Fruit fly (Drosophila melanogaster) whole organism, embryonic: ENCODE results near the gene Nep2.
A peak's percentile ranks its signal among the peaks of the same experiment; 100 is the strongest.

ENCODE experiments used
- Atf-2 ChIP-seq: fragments of 200-800 bp; sonication (Bioruptor generic); optimal IDR thresholded peaks from 2 replicates; lab custom pipeline; 2016; ENCODE audit warnings: missing biosample characterization, missing genetic modification characterization
- B-H2 ChIP-seq: fragments of 200-800 bp; sonication (Bioruptor generic); optimal IDR thresholded peaks from 2 replicates; lab custom pipeline; 2018; ENCODE audit warnings: missing biosample characterization, mild to moderate bottlenecking, missing genetic modification characterization
- Bteb2 ChIP-seq: fragments of 200-800 bp; sonication (Bioruptor generic); optimal IDR thresholded peaks from 2 replicates; lab custom pipeline; 2016; ENCODE audit warnings: missing biosample characterization, missing genetic modification characterization
- CG10209 ChIP-seq: fragments of 200-800 bp; sonication (Bioruptor generic); optimal IDR thresholded peaks from 3 replicates; lab custom pipeline; 2017; ENCODE audit warnings: missing biosample characterization, mild to moderate bottlenecking, missing genetic modification characterization, missing genetic modification reagents
- CG1024 ChIP-seq: fragments of 200-800 bp; sonication (Bioruptor generic); IDR thresholded peaks from 2 replicates; pipeline ENCODE4 v1.3.6; 2022; ENCODE audit warnings: missing biosample characterization, missing genetic modification characterization
- CG11085 ChIP-seq: fragments of 200-800 bp; sonication (Bioruptor generic); IDR thresholded peaks from 2 replicates; pipeline ENCODE4 v1.3.6; 2022; ENCODE audit warnings: missing biosample characterization, missing genetic modification characterization
- CG11247 ChIP-seq: fragments of 200-800 bp; sonication (Bioruptor generic); IDR thresholded peaks from 2 replicates; pipeline ENCODE4 v1.3.6; 2022; ENCODE audit warnings: missing biosample characterization, missing genetic modification characterization
- CG11456 ChIP-seq: fragments of 200-800 bp; sonication (Bioruptor generic); IDR thresholded peaks from 3 replicates; pipeline ENCODE4 v1.3.6; 2022; ENCODE audit warnings: missing biosample characterization, missing genetic modification characterization
- CG12391 ChIP-seq: fragments of 200-800 bp; sonication (Bioruptor generic); optimal IDR thresholded peaks from 3 replicates; lab custom pipeline; 2018; ENCODE audit warnings: missing biosample characterization, mild to moderate bottlenecking, missing genetic modification characterization, moderate library complexity
- CG12744 ChIP-seq: fragments of 200-800 bp; sonication (Bioruptor generic); optimal IDR thresholded peaks from 2 replicates; lab custom pipeline; 2016; ENCODE audit warnings: missing biosample characterization, missing genetic modification characterization
- CG18262 ChIP-seq: fragments of 200-800 bp; optimal IDR thresholded peaks from 3 replicates; lab custom pipeline; 2019; ENCODE audit warnings: missing biosample characterization, mild to moderate bottlenecking, missing genetic modification characterization, moderate library complexity
- CG31441 ChIP-seq: fragments of 200-800 bp; sonication (Bioruptor generic); IDR thresholded peaks from 2 replicates; pipeline ENCODE4 v1.3.6; 2022; ENCODE audit warnings: missing biosample characterization, missing genetic modification characterization
- CG4617 ChIP-seq: fragments of 200-800 bp; sonication (Bioruptor generic); optimal IDR thresholded peaks from 3 replicates; lab custom pipeline; 2016; ENCODE audit warnings: missing biosample characterization, missing genetic modification characterization, borderline replicate concordance
- CG5245 ChIP-seq: fragments of 200-800 bp; sonication (Bioruptor generic); optimal IDR thresholded peaks from 3 replicates; lab custom pipeline; 2016; ENCODE audit warnings: missing biosample characterization, missing genetic modification characterization
- CG6791 ChIP-seq: fragments of 200-800 bp; sonication (Bioruptor generic); IDR thresholded peaks from 3 replicates; pipeline ENCODE4 v1.3.6; 2022; ENCODE audit warnings: missing biosample characterization, missing genetic modification characterization; ENCODE audit not compliant: partially characterized antibody
- CG7357 ChIP-seq: fragments of 200-800 bp; sonication (Bioruptor generic); IDR thresholded peaks from 3 replicates; pipeline ENCODE4 v1.3.6; 2022; ENCODE audit warnings: missing biosample characterization, missing genetic modification characterization
- CG9437 ChIP-seq: fragments of 200-800 bp; sonication (Bioruptor generic); optimal IDR thresholded peaks from 2 replicates; lab custom pipeline; 2018; ENCODE audit warnings: missing biosample characterization, mild to moderate bottlenecking, missing genetic modification characterization
- CG9876 ChIP-seq: fragments of 200-800 bp; sonication (Bioruptor generic); optimal IDR thresholded peaks from 2 replicates; lab custom pipeline; 2016; ENCODE audit warnings: missing biosample characterization, missing genetic modification characterization
- Elba2 ChIP-seq: fragments of 200-800 bp; sonication (Bioruptor generic); optimal IDR thresholded peaks from 3 replicates; lab custom pipeline; 2016; ENCODE audit warnings: missing biosample characterization, missing genetic modification characterization
- Hand ChIP-seq: fragments of 200-800 bp; sonication (Bioruptor generic); optimal IDR thresholded peaks from 2 replicates; lab custom pipeline; 2017; ENCODE audit warnings: mild to moderate bottlenecking, missing biosample characterization, missing genetic modification reagents, missing genetic modification characterization
- HmgD ChIP-seq: fragments of 200-800 bp; sonication (Bioruptor generic); optimal IDR thresholded peaks from 3 replicates; lab custom pipeline; 2016; ENCODE audit warnings: missing biosample characterization, missing genetic modification characterization
- HmgZ ChIP-seq: fragments of 200-800 bp; sonication (Bioruptor generic); optimal IDR thresholded peaks from 2 replicates; lab custom pipeline; 2018; ENCODE audit warnings: missing biosample characterization, mild to moderate bottlenecking, missing genetic modification characterization
- Hsf ChIP-seq: fragments of 200-800 bp; sonication (Bioruptor generic); optimal IDR thresholded peaks from 3 replicates; lab custom pipeline; 2016; ENCODE audit warnings: missing biosample characterization, missing genetic modification characterization
- Lhr ChIP-seq: fragments of 200-800 bp; sonication (Bioruptor generic); optimal IDR thresholded peaks from 3 replicates; lab custom pipeline; 2017; ENCODE audit warnings: mild to moderate bottlenecking, missing biosample characterization, missing genetic modification reagents, missing genetic modification characterization
- Max ChIP-seq: fragments of 200-800 bp; sonication (Bioruptor generic); optimal IDR thresholded peaks from 2 replicates; lab custom pipeline; 2016; ENCODE audit warnings: missing biosample characterization, mild to moderate bottlenecking, missing genetic modification characterization
- Myb ChIP-seq: fragments of 200-800 bp; sonication (Bioruptor generic); optimal IDR thresholded peaks from 2 replicates; lab custom pipeline; 2016; ENCODE audit warnings: missing biosample characterization, missing genetic modification characterization
- ab ChIP-seq: fragments of 200-800 bp; sonication (Bioruptor generic); optimal IDR thresholded peaks from 2 replicates; lab custom pipeline; 2016; ENCODE audit warnings: missing biosample characterization, missing genetic modification characterization
- abd-A ChIP-seq: fragments of 200-800 bp; sonication (Bioruptor generic); optimal IDR thresholded peaks from 3 replicates; lab custom pipeline; 2019; ENCODE audit warnings: missing biosample characterization, mild to moderate bottlenecking, missing genetic modification characterization, moderate library complexity
- ash1 ChIP-seq: fragments of 200-800 bp; sonication (Bioruptor generic); optimal IDR thresholded peaks from 2 replicates; lab custom pipeline; 2018; ENCODE audit warnings: missing biosample characterization, mild to moderate bottlenecking, missing genetic modification characterization
- cato ChIP-seq: fragments of 200-800 bp; sonication (Bioruptor generic); optimal IDR thresholded peaks from 2 replicates; lab custom pipeline; 2016; ENCODE audit warnings: missing biosample characterization, missing genetic modification characterization, borderline replicate concordance
- dpn ChIP-seq, 2 experiments: fragments of 200-800 bp; sonication (Bioruptor generic); optimal IDR thresholded peaks; 3 replicates each; lab custom pipeline; 2016; ENCODE audit warnings: missing biosample characterization in 2 of 2, missing genetic modification characterization in 2 of 2
- dysf ChIP-seq: fragments of 200-800 bp; sonication (Bioruptor generic); IDR thresholded peaks from 3 replicates; pipeline ENCODE4 v1.3.6; 2022; ENCODE audit warnings: missing biosample characterization, missing genetic modification characterization
- en ChIP-seq: fragments of 200-800 bp; sonication (Bioruptor generic); optimal IDR thresholded peaks from 2 replicates; lab custom pipeline; 2016; ENCODE audit warnings: missing biosample characterization, missing genetic modification characterization
- ewg ChIP-seq: fragments of 200-800 bp; sonication (Bioruptor generic); optimal IDR thresholded peaks from 3 replicates; lab custom pipeline; 2017; ENCODE audit warnings: mild to moderate bottlenecking, missing biosample characterization, missing genetic modification reagents, missing genetic modification characterization
- eyg ChIP-seq: fragments of 200-800 bp; sonication (Bioruptor generic); optimal IDR thresholded peaks from 3 replicates; lab custom pipeline; 2016; ENCODE audit warnings: missing biosample characterization, missing genetic modification characterization
- grau ChIP-seq: fragments of 200-800 bp; optimal IDR thresholded peaks from 3 replicates; lab custom pipeline; 2019; ENCODE audit warnings: missing biosample characterization, mild to moderate bottlenecking, missing genetic modification characterization, moderate library complexity
- ken ChIP-seq: fragments of 200-800 bp; sonication (Bioruptor generic); IDR thresholded peaks from 3 replicates; pipeline ENCODE4 v1.3.6; 2022; ENCODE audit warnings: missing biosample characterization, missing genetic modification characterization
- klu ChIP-seq: fragments of 200-800 bp; sonication (Bioruptor generic); IDR thresholded peaks from 2 replicates; pipeline ENCODE4 v1.3.6; 2022; ENCODE audit warnings: missing biosample characterization, missing genetic modification characterization
- onecut ChIP-seq: fragments of 200-800 bp; sonication (Bioruptor generic); IDR thresholded peaks from 2 replicates; pipeline ENCODE4 v1.3.6; 2022; ENCODE audit warnings: missing biosample characterization, missing genetic modification characterization
- phol ChIP-seq: fragments of 200-800 bp; sonication (Bioruptor generic); optimal IDR thresholded peaks from 3 replicates; lab custom pipeline; 2018; ENCODE audit warnings: missing biosample characterization, mild to moderate bottlenecking, missing genetic modification characterization, moderate library complexity
- pzg ChIP-seq: fragments of 200-800 bp; sonication (Bioruptor generic); optimal IDR thresholded peaks from 3 replicates; lab custom pipeline; 2018; ENCODE audit warnings: missing biosample characterization, mild to moderate bottlenecking, missing genetic modification characterization, moderate library complexity
- slbo ChIP-seq: fragments of 200-800 bp; sonication (Bioruptor generic); IDR thresholded peaks from 2 replicates; pipeline ENCODE4 v1.3.6; 2022; ENCODE audit warnings: missing biosample characterization, missing genetic modification characterization
- slou ChIP-seq: fragments of 200-800 bp; sonication (Bioruptor generic); optimal IDR thresholded peaks from 3 replicates; lab custom pipeline; 2016; ENCODE audit warnings: missing biosample characterization, missing genetic modification characterization
- sna ChIP-seq: fragments of 200-800 bp; sonication (Bioruptor generic); IDR thresholded peaks from 2 replicates; pipeline ENCODE4 v1.3.6; 2022; ENCODE audit warnings: missing biosample characterization, missing genetic modification characterization; ENCODE audit not compliant: partially characterized antibody
- sug ChIP-seq: fragments of 200-800 bp; optimal IDR thresholded peaks from 2 replicates; lab custom pipeline; 2019; ENCODE audit warnings: missing biosample characterization, mild to moderate bottlenecking, missing genetic modification characterization, moderate library complexity
- tin ChIP-seq: fragments of 200-800 bp; sonication (Bioruptor generic); optimal IDR thresholded peaks from 3 replicates; lab custom pipeline; 2016; ENCODE audit warnings: missing biosample characterization, missing genetic modification characterization
- trem ChIP-seq: fragments of 200-800 bp; optimal IDR thresholded peaks from 3 replicates; lab custom pipeline; 2019; ENCODE audit warnings: missing biosample characterization, mild to moderate bottlenecking, missing genetic modification characterization, moderate library complexity
- unc-4 ChIP-seq: fragments of 200-800 bp; sonication (Bioruptor generic); IDR thresholded peaks from 2 replicates; pipeline ENCODE4 v1.3.6; 2022; ENCODE audit warnings: missing biosample characterization, missing genetic modification characterization; ENCODE audit not compliant: partially characterized antibody
- unpg ChIP-seq: fragments of 200-800 bp; sonication (Bioruptor generic); optimal IDR thresholded peaks from 3 replicates; lab custom pipeline; 2018; ENCODE audit warnings: missing biosample characterization, mild to moderate bottlenecking, missing genetic modification characterization, moderate library complexity
- yki ChIP-seq: fragments of >200 bp; optimal IDR thresholded peaks from 3 replicates; lab custom pipeline; 2018
- zen2 ChIP-seq: fragments of 200-800 bp; sonication (Bioruptor generic); IDR thresholded peaks from 3 replicates; pipeline ENCODE4 v1.3.6; 2022; ENCODE audit warnings: missing biosample characterization, missing genetic modification characterization; ENCODE audit not compliant: partially characterized antibody

The Nep2 gene

dm6 chr3R:4775371-4775770 is 43.7 kb upstream of the Nep2 start (continued):
- no peak for TF ChIP-seq CG18262
- TF ChIP-seq CG4617 (GFP tag; lab: Kevin White, UChicago): peak; percentile 79
- peak; percentile 59; the same call in 1 of the 2 replicates for TF ChIP-seq slbo (GFP tag; lab: Robert Waterston, UW)
- TF ChIP-seq slou (GFP tag; lab: Kevin White, UChicago): no peak
- peak; percentile 40 for TF ChIP-seq Bteb2 (GFP tag; lab: Kevin White, UChicago)
- TF ChIP-seq unpg (GFP tag; lab: Kevin White, UChicago): peak; percentile 33
- no peak for TF ChIP-seq yki (lab: Kevin White, UChicago)
- TF ChIP-seq B-H2 (GFP tag; lab: Kevin White, UChicago): no peak
- TF ChIP-seq grau (tag; lab: Kevin White, UChicago): peak; percentile 46
- TF ChIP-seq ab (GFP tag; lab: Kevin White, UChicago): no peak
- no peak for TF ChIP-seq CG9437
- TF ChIP-seq CG1024 (GFP tag; lab: Robert Waterston, UW): peak; percentile 74
- peak; percentile 42; the same call in 2 of the 3 replicates for TF ChIP-seq dysf (GFP tag; lab: Robert Waterston, UW)
- TF ChIP-seq Hand (GFP tag; lab: Kevin White, UChicago): no peak
- no peak for TF ChIP-seq zen2
- TF ChIP-seq CG9876 (GFP tag; lab: Kevin White, UChicago): peak; percentile 2
- TF ChIP-seq CG12744: no peak
- TF ChIP-seq sna (GFP tag; lab: Robert Waterston, UW): no peak
- TF ChIP-seq dpn (GFP tag; optimal IDR thresholded peaks at IDR 0.05; lab: Kevin White, UChicago): peak; percentile 27 to 51
- no peak; the same call in 1 of the 2 replicates for TF ChIP-seq CG31441 (GFP tag; lab: Robert Waterston, UW)
- no peak for TF ChIP-seq en (GFP tag; lab: Kevin White, UChicago)
- TF ChIP-seq ken: peak; percentile 57; the same call in 1 of the 3 replicates
- TF ChIP-seq klu (GFP tag; lab: Robert Waterston, UW): no peak
- peak; percentile 91 for TF ChIP-seq CG7357 (GFP tag; lab: Robert Waterston, UW)
- peak; percentile 5 for TF ChIP-seq CG5245 (GFP tag; lab: Kevin White, UChicago)
- TF ChIP-seq pzg: peak; percentile 72
- TF ChIP-seq HmgD: peak; percentile 27
- peak; percentile 58 for TF ChIP-seq trem
- TF ChIP-seq Lhr (GFP tag; lab: Kevin White, UChicago): peak; percentile 67
- no peak for TF ChIP-seq eyg (GFP tag; lab: Kevin White, UChicago)
- TF ChIP-seq CG11085 (GFP tag; lab: Robert Waterston, UW): no peak
- no peak for TF ChIP-seq cato (GFP tag; lab: Kevin White, UChicago)
- no peak for TF ChIP-seq CG6791 (GFP tag; lab: Robert Waterston, UW)
- peak; percentile 16 for TF ChIP-seq CG10209 (GFP tag; lab: Kevin White, UChicago)
- TF ChIP-seq tin (GFP tag; lab: Kevin White, UChicago): peak; percentile 27
- TF ChIP-seq Max (GFP tag; lab: Kevin White, UChicago): no peak
- TF ChIP-seq sug (tag; lab: Kevin White, UChicago): peak; percentile 21
- no peak for TF ChIP-seq abd-A (tag; lab: Kevin White, UChicago)
- peak; percentile 23; the same call in 1 of the 2 replicates for TF ChIP-seq onecut (GFP tag; lab: Robert Waterston, UW)
- peak; percentile 65 for TF ChIP-seq phol (tag; lab: Kevin White, UChicago)
- peak; percentile 50 for TF ChIP-seq Myb (GFP tag; lab: Kevin White, UChicago)
- TF ChIP-seq Atf-2 (GFP tag; lab: Kevin White, UChicago): no peak
- TF ChIP-seq Hsf (GFP tag; lab: Kevin White, UChicago): peak; percentile 54
- TF ChIP-seq unc-4 (GFP tag; lab: Robert Waterston, UW): no peak
- 0 out of 2 replicates have a peak, but pooled peaks have one; percentile 22 for TF ChIP-seq CG11247 (GFP tag; lab: Robert Waterston, UW)
- peak; percentile 13 for TF ChIP-seq Elba2 (GFP tag; lab: Kevin White, UChicago)
- peak; percentile 71 for TF ChIP-seq CG12391 (tag; lab: Kevin White, UChicago)
- 0 out of 3 replicates have a peak, but pooled peaks have one; percentile 14 for TF ChIP-seq CG11456
- TF ChIP-seq ewg: peak; percentile 11
- no peak for TF ChIP-seq ash1 (GFP tag; lab: Kevin White, UChicago)
- peak; percentile 42 for TF ChIP-seq HmgZ (tag; lab: Kevin White, UChicago)
